Fruit fly (Drosophila melanogaster) whole organism, prepupa: ENCODE results near the gene CG5087.

ENCODE experiments used
- Blimp-1 ChIP-seq: fragments of 200-800 bp; sonication (Bioruptor generic); optimal IDR thresholded peaks from 3 replicates; lab custom pipeline; 2017; ENCODE audit warnings: missing biosample characterization, missing genetic modification characterization, mild to moderate bottlenecking, moderate library complexity, missing genetic modification reagents
- CG10631 ChIP-seq: fragments of 200-800 bp; sonication (Bioruptor generic); optimal IDR thresholded peaks from 2 replicates; lab custom pipeline; 2016; ENCODE audit warnings: missing biosample characterization, missing genetic modification characterization
- CG11762 ChIP-seq: fragments of 200-800 bp; sonication (Bioruptor generic); optimal IDR thresholded peaks from 3 replicates; lab custom pipeline; 2016; ENCODE audit warnings: missing biosample characterization, missing genetic modification characterization; ENCODE audit not compliant: insufficient read depth
- CG15336 ChIP-seq: fragments of 200-800 bp; sonication (Bioruptor generic); IDR thresholded peaks from 2 replicates; pipeline ENCODE4 v1.3.6; 2022; ENCODE audit warnings: missing biosample characterization, missing genetic modification characterization
- CG1621 ChIP-seq: fragments of 200-800 bp; sonication (Bioruptor generic); optimal IDR thresholded peaks from 3 replicates; lab custom pipeline; 2018; ENCODE audit warnings: missing biosample characterization, mild to moderate bottlenecking, missing genetic modification characterization
- CG32006 ChIP-seq: fragments of 200-800 bp; sonication (Bioruptor generic); optimal IDR thresholded peaks from 3 replicates; lab custom pipeline; 2017; ENCODE audit warnings: missing biosample characterization, mild to moderate bottlenecking, missing genetic modification characterization
- CG34406 ChIP-seq: fragments of 200-800 bp; sonication (Bioruptor generic); optimal IDR thresholded peaks from 3 replicates; lab custom pipeline; 2016; ENCODE audit warnings: missing biosample characterization, missing genetic modification characterization
- CG4318 ChIP-seq: fragments of 200-800 bp; sonication (Bioruptor generic); optimal IDR thresholded peaks from 3 replicates; lab custom pipeline; 2017; ENCODE audit warnings: missing biosample characterization, mild to moderate bottlenecking, missing genetic modification characterization
- CG6163 ChIP-seq: fragments of 200-800 bp; sonication (Bioruptor generic); IDR thresholded peaks from 3 replicates; pipeline ENCODE4 v1.3.6; 2022; ENCODE audit warnings: missing biosample characterization, missing genetic modification characterization
- CG6276 ChIP-seq: fragments of 200-800 bp; sonication (Bioruptor generic); optimal IDR thresholded peaks from 2 replicates; lab custom pipeline; 2017; ENCODE audit warnings: missing biosample characterization, mild to moderate bottlenecking, missing genetic modification characterization
- CG6792 ChIP-seq: fragments of 200-800 bp; sonication (Bioruptor generic); optimal IDR thresholded peaks from 3 replicates; lab custom pipeline; 2016; ENCODE audit warnings: missing biosample characterization, missing genetic modification characterization
- CG6808 ChIP-seq: fragments of 200-800 bp; sonication (Bioruptor generic); optimal IDR thresholded peaks from 3 replicates; lab custom pipeline; 2017; ENCODE audit warnings: missing biosample characterization, missing genetic modification characterization, mild to moderate bottlenecking, moderate library complexity, missing genetic modification reagents
- CG6854 ChIP-seq: fragments of 200-800 bp; sonication (Bioruptor generic); optimal IDR thresholded peaks from 2 replicates; lab custom pipeline; 2017; ENCODE audit warnings: missing biosample characterization, mild to moderate bottlenecking, missing genetic modification characterization
- CG7368 ChIP-seq: fragments of 200-800 bp; sonication (Bioruptor generic); optimal IDR thresholded peaks from 3 replicates; lab custom pipeline; 2016; ENCODE audit warnings: missing biosample characterization, missing genetic modification characterization
- CG8319 ChIP-seq: fragments of 200-800 bp; sonication (Bioruptor generic); optimal IDR thresholded peaks from 3 replicates; lab custom pipeline; 2016; ENCODE audit warnings: missing biosample characterization, missing genetic modification characterization
- CG8632 ChIP-seq: fragments of 200-800 bp; sonication (Bioruptor generic); optimal IDR thresholded peaks from 3 replicates; lab custom pipeline; 2016; ENCODE audit warnings: missing biosample characterization, missing genetic modification characterization
- CG9139 ChIP-seq: fragments of 200-800 bp; sonication (Bioruptor generic); optimal IDR thresholded peaks from 3 replicates; lab custom pipeline; 2017; ENCODE audit warnings: missing biosample characterization, mild to moderate bottlenecking, missing genetic modification characterization
- Eip78C ChIP-seq: fragments of 200-800 bp; sonication (Bioruptor generic); peaks from one replicate; lab custom pipeline; 2016; ENCODE audit warnings: missing biosample characterization, missing genetic modification characterization
- Eip93F ChIP-seq: fragments of 200-800 bp; sonication (Bioruptor generic); optimal IDR thresholded peaks from 2 replicates; lab custom pipeline; 2016; ENCODE audit warnings: missing biosample characterization, mild to moderate bottlenecking, missing genetic modification characterization
- Ets96B ChIP-seq: fragments of 200-800 bp; optimal IDR thresholded peaks from 2 replicates; lab custom pipeline; 2019; ENCODE audit warnings: missing biosample characterization, mild to moderate bottlenecking, missing genetic modification characterization, moderate library complexity
- Gug ChIP-seq: fragments of 200-800 bp; sonication (Bioruptor generic); IDR thresholded peaks from 2 replicates; pipeline ENCODE4 v1.3.6; 2022; ENCODE audit warnings: missing biosample characterization, missing genetic modification characterization
- Hr39 ChIP-seq: fragments of 200-800 bp; sonication (Bioruptor generic); optimal IDR thresholded peaks from 2 replicates; lab custom pipeline; 2016; ENCODE audit warnings: missing biosample characterization, missing genetic modification characterization
- Hr4 ChIP-seq: fragments of 200-800 bp; sonication (Bioruptor generic); optimal IDR thresholded peaks from 3 replicates; lab custom pipeline; 2016; ENCODE audit warnings: missing biosample characterization, missing genetic modification characterization
- Met ChIP-seq: fragments of 200-800 bp; sonication (Bioruptor generic); optimal IDR thresholded peaks from 3 replicates; lab custom pipeline; 2016; ENCODE audit warnings: missing biosample characterization, missing genetic modification characterization
- Smox ChIP-seq: fragments of 200-800 bp; sonication (Bioruptor generic); optimal IDR thresholded peaks from 3 replicates; lab custom pipeline; 2016; ENCODE audit warnings: missing biosample characterization, missing genetic modification characterization
- Sox102F ChIP-seq: fragments of 200-800 bp; sonication (Bioruptor generic); optimal IDR thresholded peaks from 2 replicates; lab custom pipeline; 2016; ENCODE audit warnings: missing biosample characterization, mild to moderate bottlenecking, missing genetic modification characterization
- Sox15 ChIP-seq: fragments of 200-800 bp; sonication (Bioruptor generic); optimal IDR thresholded peaks from 3 replicates; lab custom pipeline; 2016; ENCODE audit warnings: missing biosample characterization, missing genetic modification characterization
- achi ChIP-seq: fragments of 200-800 bp; sonication (Bioruptor generic); optimal IDR thresholded peaks from 3 replicates; lab custom pipeline; 2016; ENCODE audit warnings: missing biosample characterization, missing genetic modification characterization
- acj6 ChIP-seq: fragments of 200-800 bp; sonication (Bioruptor generic); optimal IDR thresholded peaks from 3 replicates; lab custom pipeline; 2016; ENCODE audit warnings: missing biosample characterization, missing genetic modification characterization
- dac ChIP-seq: fragments of 200-800 bp; sonication (Bioruptor generic); optimal IDR thresholded peaks from 2 replicates; lab custom pipeline; 2017; ENCODE audit warnings: missing biosample characterization, mild to moderate bottlenecking, missing genetic modification characterization
- eg ChIP-seq: fragments of 200-800 bp; sonication (Bioruptor generic); IDR thresholded peaks from 3 replicates; pipeline ENCODE4 v1.3.6; 2022; ENCODE audit warnings: missing biosample characterization, missing genetic modification characterization
- esn ChIP-seq: fragments of 200-800 bp; sonication (Bioruptor generic); optimal IDR thresholded peaks from 2 replicates; lab custom pipeline; 2016; ENCODE audit warnings: missing biosample characterization, mild to moderate bottlenecking, missing genetic modification characterization, moderate library complexity
- fd59A ChIP-seq: fragments of 200-800 bp; sonication (Bioruptor generic); optimal IDR thresholded peaks from 2 replicates; lab custom pipeline; 2017; ENCODE audit warnings: missing biosample characterization, mild to moderate bottlenecking, missing genetic modification characterization, missing genetic modification reagents
- fd85E ChIP-seq: fragments of 200-800 bp; sonication (Bioruptor generic); optimal IDR thresholded peaks from 3 replicates; lab custom pipeline; 2016; ENCODE audit warnings: missing biosample characterization, missing genetic modification characterization
- fkh ChIP-seq: fragments of 200-800 bp; sonication (Bioruptor generic); optimal IDR thresholded peaks from 3 replicates; lab custom pipeline; 2017; ENCODE audit warnings: missing biosample characterization, mild to moderate bottlenecking, missing genetic modification characterization, moderate library complexity
- pdm3 ChIP-seq: fragments of 200-800 bp; sonication (Bioruptor generic); optimal IDR thresholded peaks from 3 replicates; lab custom pipeline; 2016; ENCODE audit warnings: missing biosample characterization, missing genetic modification characterization
- salr ChIP-seq, 2 experiments: fragments of 200-800 bp; sonication (Bioruptor generic); optimal IDR thresholded peaks; 3 replicates each; lab custom pipeline; 2016 to 2018; ENCODE audit warnings: missing biosample characterization in 2 of 2, missing genetic modification characterization in 2 of 2, mild to moderate bottlenecking in 1 of 2
- spab ChIP-seq: fragments of 200-800 bp; sonication (Bioruptor generic); optimal IDR thresholded peaks from 2 replicates; lab custom pipeline; 2017; ENCODE audit warnings: missing biosample characterization, mild to moderate bottlenecking, missing genetic modification characterization, missing genetic modification reagents
- ss ChIP-seq, 2 experiments: fragments of 200-800 bp; sonication (Bioruptor generic); optimal IDR thresholded peaks; 2 replicates in 1 of 2; 3 replicates in 1 of 2; lab custom pipeline; 2017 to 2018; ENCODE audit warnings: mild to moderate bottlenecking in 2 of 2, missing biosample characterization in 2 of 2, missing genetic modification characterization in 2 of 2, moderate library complexity in 1 of 2
- topi ChIP-seq: fragments of 200-800 bp; sonication (Bioruptor generic); optimal IDR thresholded peaks from 3 replicates; lab custom pipeline; 2016; ENCODE audit warnings: missing biosample characterization, missing genetic modification characterization
- vri ChIP-seq: fragments of 200-800 bp; sonication (Bioruptor generic); optimal IDR thresholded peaks from 3 replicates; lab custom pipeline; 2016; ENCODE audit warnings: missing biosample characterization, mild to moderate bottlenecking, missing genetic modification characterization

The CG5087 gene

dm6 chr3L:9042200-9042988 lies 44.4 kb downstream of the CG5087 start:
- TF ChIP-seq CG7368 (GFP tag; lab: Kevin White, UChicago) (no peak), CG11762 (GFP tag; lab: Kevin White, UChicago) (no peak), CG10631 (no peak), CG6808 (GFP tag; lab: Kevin White, UChicago) (no peak), CG6163 (GFP tag; lab: Robert Waterston, UW) (no peak), pdm3 (GFP tag; lab: Kevin White, UChicago) (no peak), acj6 (no peak), CG6276 (GFP tag; lab: Kevin White, UChicago) (no peak), dac (no peak), topi (no peak), salr (GFP tag; optimal IDR thresholded peaks at IDR 0.05; lab: Kevin White, UChicago) (no peak), ss (GFP tag; optimal IDR thresholded peaks at IDR 0.05; lab: Kevin White, UChicago) (no peak), Sox15 (GFP tag; lab: Kevin White, UChicago) (no peak), CG8319 (GFP tag; lab: Kevin White, UChicago) (no peak), CG8632 (GFP tag; lab: Kevin White, UChicago) (no peak), CG9139 (GFP tag; lab: Kevin White, UChicago) (no peak), achi (GFP tag; lab: Kevin White, UChicago) (no peak), CG1621 (tag; lab: Kevin White, UChicago) (no peak), eg (GFP tag; lab: Robert Waterston, UW) (no peak)
- TF ChIP-seq, all 60 proteins: peak for 0

dm6 chr3L:9043648-9044047 lies 45.7 kb downstream of the CG5087 start:
- TF ChIP-seq Ets96B (tag; lab: Kevin White, UChicago) (no peak), Eip78C (GFP tag; lab: Kevin White, UChicago) (no peak), CG34406 (GFP tag; lab: Kevin White, UChicago) (no peak)

- TF ChIP-seq Met (GFP tag; lab: Kevin White, UChicago) (no peak), Ets96B (tag; lab: Kevin White, UChicago) (no peak), CG10631 (no peak), Hr39 (GFP tag; lab: Kevin White, UChicago) (no peak)
These were observed 46.9 kb downstream of the CG5087 start for dm6 chr3L:9044896-9045295.

- peak; percentile 2 for TF ChIP-seq fd85E (GFP tag; lab: Kevin White, UChicago)
- peak; percentile 43 for TF ChIP-seq Eip93F
- TF ChIP-seq CG8319 (GFP tag; lab: Kevin White, UChicago), result peak; percentile 71
- TF ChIP-seq acj6, result peak; percentile 71
- peak; percentile 65 for TF ChIP-seq CG10631
- TF ChIP-seq pdm3 (GFP tag; lab: Kevin White, UChicago), result peak; percentile 73
- peak; percentile 73 for TF ChIP-seq Sox102F (GFP tag; lab: Kevin White, UChicago)
- peak; percentile 10 for TF ChIP-seq fd59A (GFP tag; lab: Kevin White, UChicago)
- TF ChIP-seq Met (GFP tag; lab: Kevin White, UChicago), result peak; percentile 81
- TF ChIP-seq eg (GFP tag; lab: Robert Waterston, UW), result peak; percentile 90
- TF ChIP-seq CG6792 (GFP tag; lab: Kevin White, UChicago), result peak; percentile 75
- TF ChIP-seq topi, result peak; percentile 91
- peak; percentile 68 for TF ChIP-seq CG32006
- peak; percentile 73 for TF ChIP-seq CG6854
- peak; percentile 81 for TF ChIP-seq CG15336 (GFP tag; lab: Robert Waterston, UW)
- peak; percentile 68 for TF ChIP-seq CG11762 (GFP tag; lab: Kevin White, UChicago)
- TF ChIP-seq CG9139 (GFP tag; lab: Kevin White, UChicago), result peak; percentile 43
- peak; percentile 68 for TF ChIP-seq achi (GFP tag; lab: Kevin White, UChicago)
- peak; percentile 69 for TF ChIP-seq CG34406 (GFP tag; lab: Kevin White, UChicago)
- TF ChIP-seq CG4318 (GFP tag; lab: Kevin White, UChicago), result peak; percentile 39
- peak; percentile 60 for TF ChIP-seq Gug (GFP tag; lab: Robert Waterston, UW)
- peak; percentile 83 for TF ChIP-seq esn
- peak; percentile 71 for TF ChIP-seq Smox (GFP tag; lab: Kevin White, UChicago)
- peak; percentile 8 for TF ChIP-seq dac
- TF ChIP-seq CG6808 (GFP tag; lab: Kevin White, UChicago), result peak; percentile 60
- TF ChIP-seq spab (GFP tag; lab: Kevin White, UChicago), result peak; percentile 57
- TF ChIP-seq Blimp-1 (GFP tag; lab: Kevin White, UChicago), result peak; percentile 64
- peak; percentile 11 for TF ChIP-seq CG1621 (tag; lab: Kevin White, UChicago)
- TF ChIP-seq vri (GFP tag; lab: Kevin White, UChicago), result peak; percentile 44
- TF ChIP-seq Hr4, result peak; percentile 65
- peak; percentile 5 for TF ChIP-seq fkh
These were observed 47.3 kb downstream of the CG5087 start for dm6 chr3L:9045318-9045717.
